Fruit fly (Drosophila melanogaster): ENCODE results near the gene CG32579.

The CG32579 gene

dm6 chrX:16325472-16325871 is 2.4 kb downstream of the CG32579 start, which contains the start of gene CalpC (continued):
- TF ChIP-seq ash1 (GFP tag; optimal IDR thresholded peaks at IDR 0.05) (no peak), MESR4 (GFP tag; optimal IDR thresholded peaks at IDR 0.05) (peak; percentile 33), CG9437 (GFP tag; optimal IDR thresholded peaks at IDR 0.05) (no peak), mld (GFP tag; IDR thresholded peaks at IDR 0.05; ENCODE audit: partially characterized antibody) (no peak), CG12219 (GFP tag; optimal IDR thresholded peaks at IDR 0.05) (no peak), vvl (GFP tag; IDR thresholded peaks at IDR 0.05) (0 out of 2 replicates have a peak, but pooled peaks have one; percentile 15), CG7357 (GFP tag; IDR thresholded peaks at IDR 0.05) (no peak), salm (tag; optimal IDR thresholded peaks at IDR 0.05) (no peak), vfl (GFP tag; optimal IDR thresholded peaks at IDR 0.05) (no peak), Scr (GFP tag; IDR thresholded peaks at IDR 0.05; ENCODE audit: partially characterized antibody) (peak; percentile 40), CG7271 (tag; optimal IDR thresholded peaks at IDR 0.05) (no peak), chinmo (GFP tag; IDR thresholded peaks at IDR 0.05; ENCODE audit: partially characterized antibody) (peak; percentile 78; the same call in 2 of the 4 replicates), CG13894 (tag; optimal IDR thresholded peaks at IDR 0.05) (no peak), sc (optimal IDR thresholded peaks at IDR 0.05) (no peak), sc (GFP tag; optimal IDR thresholded peaks at IDR 0.05) (no peak), Ravus (GFP tag; IDR thresholded peaks at IDR 0.05) (no peak), cas (GFP tag; IDR thresholded peaks at IDR 0.05) (no peak), dmrt99B (tag; optimal IDR thresholded peaks at IDR 0.05) (no peak), CG13287 (GFP tag; IDR thresholded peaks at IDR 0.05; ENCODE audit: partially characterized antibody) (0 out of 2 replicates have a peak, but pooled peaks have one; percentile 15), CG1603 (tag; optimal IDR thresholded peaks at IDR 0.05) (peak; percentile 33), sob (GFP tag; IDR thresholded peaks at IDR 0.05) (no peak), stwl (tag; optimal IDR thresholded peaks at IDR 0.05) (peak; percentile 15), CG30020 (tag; optimal IDR thresholded peaks at IDR 0.05) (peak; percentile 9), CG12769 (tag; optimal IDR thresholded peaks at IDR 0.05) (peak; percentile 46), wor (GFP tag; IDR thresholded peaks at IDR 0.05) (no peak), zf30C (GFP tag; optimal IDR thresholded peaks at IDR 0.05) (no peak), CG14965 (GFP tag; optimal IDR thresholded peaks at IDR 0.05; ENCODE audit: borderline replicate concordance) (no peak), sna (GFP tag; IDR thresholded peaks at IDR 0.05; ENCODE audit: partially characterized antibody) (peak; percentile 43; the same call in 1 of the 2 replicates), E2f2 (GFP tag; IDR thresholded peaks at IDR 0.05) (peak; percentile 61; the same call in 1 of the 2 replicates)

dm6 chrX:16330659-16331058 is 7.6 kb downstream of the CG32579 start, which contains the start of gene CG9919:
TSS of gene CG9919 (minus strand) at chrX:16330759.
- no peak for TF ChIP-seq CG31441 (GFP tag; IDR thresholded peaks at IDR 0.05)
- TF ChIP-seq CG30431 (GFP tag; optimal IDR thresholded peaks at IDR 0.05), result no peak
- TF ChIP-seq HHEX (GFP tag; optimal IDR thresholded peaks at IDR 0.05), result no peak
- no peak for TF ChIP-seq kay (GFP tag; optimal IDR thresholded peaks at IDR 0.05)
- no peak for TF ChIP-seq CG16813 (GFP tag; IDR thresholded peaks at IDR 0.05; ENCODE audit: partially characterized antibody)
- TF ChIP-seq CG15514 (GFP tag; optimal IDR thresholded peaks at IDR 0.05), result peak; percentile 16
- TF ChIP-seq nerfin-1 (tag; optimal IDR thresholded peaks at IDR 0.05), result peak; percentile 23
- TF ChIP-seq Elba2 (GFP tag; optimal IDR thresholded peaks at IDR 0.05), result peak; percentile 35
- no peak for TF ChIP-seq CG1832 (GFP tag; optimal IDR thresholded peaks at IDR 0.05)
- no peak for TF ChIP-seq vnd (GFP tag; IDR thresholded peaks at IDR 0.05; ENCODE audit: partially characterized antibody)
- TF ChIP-seq gcm2 (GFP tag; optimal IDR thresholded peaks at IDR 0.05), result no peak
- TF ChIP-seq CG3163 (GFP tag; optimal IDR thresholded peaks at IDR 0.05), result no peak
- no peak for TF ChIP-seq zfh1 (GFP tag; IDR thresholded peaks at IDR 0.05)
- TF ChIP-seq Chrac-16 (GFP tag; optimal IDR thresholded peaks at IDR 0.05), result no peak
- TF ChIP-seq bsh (GFP tag; optimal IDR thresholded peaks at IDR 0.05), result no peak
- TF ChIP-seq oc (tag; optimal IDR thresholded peaks at IDR 0.05), result no peak
- no peak for TF ChIP-seq lbe (GFP tag; optimal IDR thresholded peaks at IDR 0.05)
- TF ChIP-seq aop (GFP tag; IDR thresholded peaks at IDR 0.05), result no peak
- TF ChIP-seq CG2712 (tag; optimal IDR thresholded peaks at IDR 0.05), result no peak
- no peak for TF ChIP-seq Hr51 (GFP tag; optimal IDR thresholded peaks at IDR 0.05)
- TF ChIP-seq jing (GFP tag; optimal IDR thresholded peaks at IDR 0.05), result no peak
- TF ChIP-seq stc (GFP tag; IDR thresholded peaks at IDR 0.05), result no peak
